Worm (Caenorhabditis elegans) whole organism, L1 larva: ENCODE data around the gene F42A6.5.
"Not testable (repeated sequence)": the region's sequence is repeated elsewhere in the genome, so short reads cannot be mapped to it uniquely, and the experiment has no call there.

Source experiments
- C34B4.2 ChIP-seq: sonication (generic microtip); optimal IDR thresholded peaks from 2 replicates; lab custom pipeline; 2017; ENCODE audit warnings: mild to moderate bottlenecking, missing genetic modification characterization, missing compliant biosample characterization
- lin-15B ChIP-seq: fragments of 150-350 bp; sonication (generic microtip); optimal IDR thresholded peaks from 3 replicates; lab custom pipeline; 2014; ENCODE audit warnings: missing biosample characterization, missing genetic modification characterization
- lin-35 ChIP-seq, 2 experiments: fragments of 150-350 bp; optimal IDR thresholded peaks; 2 replicates each; lab custom pipeline; 2014; ENCODE audit warnings: missing biosample characterization in 2 of 2, missing genetic modification characterization in 2 of 2, missing genetic modification reagents in 2 of 2
- lir-3 ChIP-seq: sonication (generic microtip); optimal IDR thresholded peaks from 2 replicates; lab custom pipeline; 2016; ENCODE audit warnings: mild to moderate bottlenecking, missing genetic modification characterization, moderate library complexity, missing compliant biosample characterization; ENCODE audit not compliant: poor library complexity
- nhr-19 ChIP-seq: fragments of 200-800 bp; sonication (Bioruptor generic); conservative IDR thresholded peaks from 2 replicates; pipeline ENCODE4 v1.3.6; 2022; ENCODE audit warnings: missing genetic modification characterization, missing compliant biosample characterization
- nhr-77 ChIP-seq: fragments of 150-350 bp; optimal IDR thresholded peaks from 2 replicates; lab custom pipeline; 2014; ENCODE audit warnings: missing biosample characterization, missing genetic modification characterization
- pax-3 ChIP-seq: fragments of 200-800 bp; sonication (Bioruptor generic); optimal IDR thresholded peaks from 2 replicates; lab custom pipeline; 2018; ENCODE audit warnings: mild to moderate bottlenecking, missing genetic modification characterization, moderate library complexity, missing compliant biosample characterization
- skn-1 ChIP-seq: fragments of 150-350 bp; optimal IDR thresholded peaks from 2 replicates; lab custom pipeline; 2014; ENCODE audit warnings: missing biosample characterization, missing genetic modification characterization
- unc-86 ChIP-seq: sonication (generic microtip); optimal IDR thresholded peaks from 2 replicates; lab custom pipeline; 2016; ENCODE audit warnings: missing genetic modification characterization, missing compliant biosample characterization

ce11 chrIV:3331758-3332157 lies at the start of gene F42A6.5:
- TF ChIP-seq lir-3 (tag; lab: Kevin White, UChicago); C34B4.2 (tag; lab: Kevin White, UChicago); lin-35 (GFP tag; optimal IDR thresholded peaks at IDR 0.05; lab: Kevin White, UChicago); skn-1; nhr-19 (GFP tag; lab: Robert Waterston, UW); pax-3; unc-86 (tag; lab: Kevin White, UChicago); nhr-77 (tag; lab: Kevin White, UChicago); lin-15B: not testable (repeated sequence)
